Worm (Caenorhabditis elegans) whole organism, L1 larva: ENCODE measurements around the gene nhr-125.
"Not testable (repeated sequence)": the region's sequence is repeated elsewhere in the genome, so short reads cannot be mapped to it uniquely, and the experiment has no call there.

ENCODE experiments used
- ama-1 ChIP-seq: fragments of 150-350 bp; optimal IDR thresholded peaks from 2 replicates; lab custom pipeline; 2014
- jun-1 ChIP-seq: fragments of 150-350 bp; optimal IDR thresholded peaks from 2 replicates; lab custom pipeline; 2014; ENCODE audit warnings: missing biosample characterization, missing genetic modification reagents, missing genetic modification characterization
- mdl-1 ChIP-seq, 2 experiments: fragments of 150-350 bp; optimal IDR thresholded peaks; 2 replicates each; lab custom pipeline; 2014 to 2017; ENCODE audit warnings: missing biosample characterization in 2 of 2, missing genetic modification characterization in 2 of 2, inconsistent platforms in 1 of 2
- ztf-4 ChIP-seq: fragments of 150-350 bp; optimal IDR thresholded peaks from 2 replicates; lab custom pipeline; 2014; ENCODE audit warnings: missing biosample characterization, missing genetic modification characterization

DNA sequence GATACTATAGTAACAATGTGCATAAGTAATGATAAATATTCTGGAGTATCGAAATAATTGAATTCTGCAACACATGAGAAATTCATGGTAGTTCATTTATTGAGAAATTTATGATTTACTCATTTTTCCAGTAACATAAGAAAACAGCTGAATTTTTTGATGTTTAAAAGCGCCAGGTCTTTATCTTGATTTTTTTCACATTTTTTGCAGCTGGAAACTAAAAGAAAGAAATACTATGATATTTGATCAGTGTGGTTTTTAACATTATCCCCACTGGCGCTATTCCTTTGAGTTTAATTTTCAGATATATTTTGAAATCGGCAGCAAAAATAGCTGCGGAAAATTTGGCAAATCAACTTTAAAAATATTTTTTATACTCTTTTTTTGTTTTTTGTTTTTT lies 31.9 kb downstream of the nhr-125 start, which contains the start of gene srh-194:
- not testable (repeated sequence) for TF ChIP-seq ztf-4 (tag; lab: Kevin White, UChicago); ama-1 (lab: Kevin White, UChicago); mdl-1 (tag; optimal IDR thresholded peaks at IDR 0.05; lab: Kevin White, UChicago); jun-1
